Fruit fly (Drosophila melanogaster): ENCODE measurements around the gene Meics.
A peak's percentile ranks its signal among the peaks of the same experiment; 100 is the strongest.

The Meics gene

DNA sequence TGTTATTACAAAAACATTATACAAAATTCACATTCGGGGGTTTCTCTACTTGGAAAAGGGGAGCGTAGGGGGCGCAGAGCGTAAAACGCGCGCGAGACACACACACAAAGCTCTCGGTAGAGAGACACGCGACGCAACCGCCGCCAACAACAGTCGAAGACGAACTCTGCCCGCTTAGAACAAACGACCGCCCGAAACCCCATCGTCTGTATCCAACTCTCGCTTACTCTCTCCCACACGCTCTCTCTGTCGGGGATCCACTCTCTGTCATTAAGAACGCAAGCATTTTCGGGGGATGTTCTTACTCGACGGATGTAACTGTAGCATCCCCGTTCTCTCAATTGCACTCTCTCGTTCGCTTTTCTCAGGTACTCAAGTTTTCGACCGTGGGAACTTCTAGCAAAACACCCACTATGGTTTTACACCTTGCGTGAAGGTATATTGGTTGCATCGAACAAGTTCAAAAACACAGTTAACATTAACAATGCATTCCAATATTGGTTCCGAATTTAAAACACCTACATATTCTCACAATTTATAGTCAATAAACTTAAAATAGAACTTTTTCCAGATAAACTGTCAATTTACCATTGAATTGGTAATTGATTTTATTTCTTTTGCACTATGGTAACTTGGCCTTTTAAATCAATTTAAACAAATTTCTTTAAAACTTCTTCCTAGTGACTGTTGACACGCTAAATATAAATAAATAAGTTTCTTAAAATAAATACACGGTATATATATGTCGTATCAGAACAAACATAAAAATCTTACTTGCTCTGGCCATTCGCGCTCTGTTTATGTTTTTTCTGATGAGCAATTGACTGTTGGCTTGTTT lies 44.5 kb downstream of the Meics start (continued):
- peak; percentile 90 to 92 for TF ChIP-seq dpn (GFP tag; optimal IDR thresholded peaks at IDR 0.05)
- TF ChIP-seq BEAF-32 (GFP tag; optimal IDR thresholded peaks at IDR 0.05): peak; percentile 8
- TF ChIP-seq CG7928 (GFP tag; optimal IDR thresholded peaks at IDR 0.05): peak; percentile 59
- peak; percentile 74 for TF ChIP-seq seq (GFP tag; IDR thresholded peaks at IDR 0.05)
- TF ChIP-seq fd3F (GFP tag; optimal IDR thresholded peaks at IDR 0.05): peak; percentile 87
- TF ChIP-seq Bteb2 (GFP tag; optimal IDR thresholded peaks at IDR 0.05): peak; percentile 89
- peak; percentile 87 for TF ChIP-seq CG8944 (GFP tag; optimal IDR thresholded peaks at IDR 0.05)
- TF ChIP-seq CG13775 (GFP tag; optimal IDR thresholded peaks at IDR 0.05): peak; percentile 92
- peak; percentile 66 for TF ChIP-seq wdn (GFP tag; IDR thresholded peaks at IDR 0.05)
- no peak for TF ChIP-seq Stat92E (GFP tag; optimal IDR thresholded peaks at IDR 0.05)
- peak; percentile 64 for TF ChIP-seq exex (tag; optimal IDR thresholded peaks at IDR 0.05)
- peak; percentile 50 for TF ChIP-seq CG17912 (GFP tag; optimal IDR thresholded peaks at IDR 0.05)
- TF ChIP-seq CG31224 (GFP tag; IDR thresholded peaks at IDR 0.05): peak; percentile 75
- peak; percentile 79 for TF ChIP-seq Dip3 (GFP tag; optimal IDR thresholded peaks at IDR 0.05)
- peak; percentile 34; the same call in 2 of the 4 replicates for TF ChIP-seq Dll (GFP tag; IDR thresholded peaks at IDR 0.05; ENCODE audit: partially characterized antibody)
- peak; percentile 90 for TF ChIP-seq sqz (GFP tag; optimal IDR thresholded peaks at IDR 0.05)
- peak in 1 of 2 experiments; percentile 24 for TF ChIP-seq Eip74EF (GFP tag; optimal IDR thresholded peaks at IDR 0.05)
- TF ChIP-seq Med (GFP tag): peak; percentile 96
- peak; percentile 74 for TF ChIP-seq CrebB (tag; optimal IDR thresholded peaks at IDR 0.05)
- peak; percentile 82 for TF ChIP-seq CG11695 (GFP tag; IDR thresholded peaks at IDR 0.05)
- peak; percentile 80 for TF ChIP-seq p53 (GFP tag; optimal IDR thresholded peaks at IDR 0.05)
- TF ChIP-seq CG14965 (GFP tag; optimal IDR thresholded peaks at IDR 0.05; ENCODE audit: borderline replicate concordance): no peak
- TF ChIP-seq Ets97D (GFP tag; optimal IDR thresholded peaks at IDR 0.05): no peak
- peak; percentile 89 for TF ChIP-seq CG10543 (GFP tag; optimal IDR thresholded peaks at IDR 0.05)
- peak; percentile 90 for TF ChIP-seq pnt (GFP tag; optimal IDR thresholded peaks at IDR 0.05)
- peak; percentile 95 for TF ChIP-seq CG14710 (tag; optimal IDR thresholded peaks at IDR 0.05)
- peak; percentile 77 for TF ChIP-seq schlank (tag; optimal IDR thresholded peaks at IDR 0.05)
- peak; percentile 97 for TF ChIP-seq CG10979 (tag; optimal IDR thresholded peaks at IDR 0.05)
- TF ChIP-seq Elba2 (GFP tag; optimal IDR thresholded peaks at IDR 0.05): no peak
- TF ChIP-seq Asciz (GFP tag; optimal IDR thresholded peaks at IDR 0.05): peak; percentile 88
- TF ChIP-seq hb (GFP tag; IDR thresholded peaks at IDR 0.05; ENCODE audit: partially characterized antibody): no peak
- peak; percentile 71 for TF ChIP-seq pros (GFP tag; optimal IDR thresholded peaks at IDR 0.05)
- peak; percentile 80 for TF ChIP-seq CG15696 (tag; optimal IDR thresholded peaks at IDR 0.05)
- peak; percentile 72 for TF ChIP-seq CG31388 (GFP tag; optimal IDR thresholded peaks at IDR 0.05)
- TF ChIP-seq CG12659 (GFP tag; optimal IDR thresholded peaks at IDR 0.05): peak; percentile 95
- TF ChIP-seq Ssrp (tag; optimal IDR thresholded peaks at IDR 0.05): peak; percentile 94
- TF ChIP-seq CG3065 (GFP tag; optimal IDR thresholded peaks at IDR 0.05): peak; percentile 66
- TF ChIP-seq fu2 (GFP tag; optimal IDR thresholded peaks at IDR 0.05): peak; percentile 88
- no peak for TF ChIP-seq Lpt (GFP tag; optimal IDR thresholded peaks at IDR 0.05)
- TF ChIP-seq CG11093 (GFP tag; IDR thresholded peaks at IDR 0.05): peak; percentile 55; the same call in 1 of the 3 replicates
- TF ChIP-seq CG4820 (GFP tag; optimal IDR thresholded peaks at IDR 0.05): peak; percentile 91
- TF ChIP-seq az2 (GFP tag; optimal IDR thresholded peaks at IDR 0.05): peak; percentile 92
- peak; percentile 89 for TF ChIP-seq Xrp1 (GFP tag; IDR thresholded peaks at IDR 0.05)
- peak; percentile 75 for TF ChIP-seq CG3163 (GFP tag; optimal IDR thresholded peaks at IDR 0.05)
- no peak for TF ChIP-seq dati (GFP tag; IDR thresholded peaks at IDR 0.05)
- TF ChIP-seq CG12236 (GFP tag; optimal IDR thresholded peaks at IDR 0.05): peak; percentile 89
- TF ChIP-seq tio (GFP tag; optimal IDR thresholded peaks at IDR 0.05): peak; percentile 94
- peak; percentile 83 for TF ChIP-seq Mad (GFP tag; optimal IDR thresholded peaks at IDR 0.05)

Measured in whole organism, embryonic.